Fruit fly (Drosophila melanogaster) ovary, adult (tissue): Measurements from ENCODE around the gene JIL-1.
A peak's percentile ranks its signal among the peaks of the same experiment; 100 is the strongest.

ENCODE experiments used
- CG17801 ChIP-seq: fragments of 200-800 bp; optimal IDR thresholded peaks from 2 replicates; lab custom pipeline; 2019; ENCODE audit warnings: missing biosample characterization, mild to moderate bottlenecking, missing genetic modification characterization, moderate library complexity; ENCODE audit not compliant: partially characterized antibody

Gene JIL-1

DNA sequence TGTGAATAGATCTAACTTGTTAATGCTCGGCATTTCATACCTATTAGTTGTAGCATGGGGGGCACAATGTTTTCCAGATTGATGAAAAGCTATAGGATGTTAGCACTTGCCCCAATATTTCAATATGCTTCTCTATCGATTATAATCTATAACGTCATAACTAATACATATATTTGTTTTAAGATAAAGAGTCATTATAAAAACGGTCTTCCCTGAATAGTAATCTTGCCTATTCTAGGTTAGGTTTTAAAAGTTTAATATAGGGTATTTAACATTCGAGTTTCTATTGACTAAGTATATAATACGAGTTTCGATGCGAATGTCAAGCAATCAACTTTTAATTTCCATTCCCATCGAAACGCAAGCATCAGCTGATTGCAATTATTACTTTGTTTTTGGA is 31.8 kb downstream of the JIL-1 start, which contains the start of the genes CG6321 and Blos2:
CG6321 (minus strand) TSS at position 25 of the 400 bp plus-strand sequence.
Blos2 (plus strand) TSS at position 372 of the 400 bp plus-strand sequence.
- peak; percentile 89 for TF ChIP-seq CG17801 (GFP tag; lab: Kevin White, UChicago)

dm6 chr3L:11053843-11054242 is 39.1 kb downstream of the JIL-1 start, which contains the start of gene CG7888:
Gene CG7888 (plus strand): TSS chr3L:11054035.
- no peak for TF ChIP-seq CG17801 (GFP tag; lab: Kevin White, UChicago)

dm6 chr3L:11052760-11053259 is 40.2 kb downstream of the JIL-1 start:
- no peak for TF ChIP-seq CG17801 (GFP tag; lab: Kevin White, UChicago)

dm6 chr3L:11051271-11051670 is 41.7 kb downstream of the JIL-1 start, which contains the start of gene CG43693:
Gene CG43693 (minus strand): TSS chr3L:11051371.
- TF ChIP-seq CG17801 (GFP tag; lab: Kevin White, UChicago): no peak

DNA sequence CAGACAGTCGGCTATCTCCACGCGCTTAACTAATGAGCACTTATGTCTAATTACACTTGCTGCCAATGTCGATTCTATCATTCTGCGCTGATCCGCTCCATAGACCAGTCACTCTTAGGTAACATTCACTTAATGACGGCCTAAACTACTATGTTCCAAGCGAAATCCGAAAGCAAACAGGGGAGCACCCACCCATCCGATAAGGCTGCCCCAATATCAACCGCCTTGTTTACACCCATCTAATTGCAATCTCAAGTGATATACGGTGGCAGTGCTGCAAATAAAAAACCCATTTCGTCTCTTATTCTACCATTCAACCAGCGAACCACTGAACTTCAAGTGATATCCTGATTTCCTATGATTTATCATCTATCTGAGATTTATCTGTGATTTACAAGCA is 43.6 kb downstream of the JIL-1 start:
- TF ChIP-seq CG17801 (GFP tag; lab: Kevin White, UChicago): peak; percentile 25

- peak; percentile 32 for TF ChIP-seq CG17801 (GFP tag; lab: Kevin White, UChicago)
Observed at dm6 chr3L:11047877-11048276, 45.1 kb downstream of the JIL-1 start.

DNA sequence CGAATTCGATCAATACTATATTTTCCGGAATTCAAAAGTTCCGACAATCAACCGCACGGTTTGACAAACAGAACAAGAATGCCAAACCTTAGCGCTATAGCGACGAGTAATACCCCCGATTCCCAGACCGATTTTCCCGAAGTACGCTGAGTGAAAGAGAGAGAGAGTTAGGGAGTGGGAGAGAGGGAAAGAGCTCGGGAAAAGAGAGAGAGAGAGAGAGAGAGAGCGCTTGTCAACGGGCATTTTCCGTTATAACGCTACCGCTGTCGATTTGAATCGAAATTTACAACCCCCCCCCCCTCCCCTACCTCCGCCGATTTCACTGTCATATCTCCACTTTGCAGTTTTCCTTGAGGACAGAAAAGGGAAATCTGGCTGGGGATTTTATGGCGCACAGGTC is 46.4 kb downstream of the JIL-1 start:
- TF ChIP-seq CG17801 (GFP tag; lab: Kevin White, UChicago): peak; percentile 59

DNA sequence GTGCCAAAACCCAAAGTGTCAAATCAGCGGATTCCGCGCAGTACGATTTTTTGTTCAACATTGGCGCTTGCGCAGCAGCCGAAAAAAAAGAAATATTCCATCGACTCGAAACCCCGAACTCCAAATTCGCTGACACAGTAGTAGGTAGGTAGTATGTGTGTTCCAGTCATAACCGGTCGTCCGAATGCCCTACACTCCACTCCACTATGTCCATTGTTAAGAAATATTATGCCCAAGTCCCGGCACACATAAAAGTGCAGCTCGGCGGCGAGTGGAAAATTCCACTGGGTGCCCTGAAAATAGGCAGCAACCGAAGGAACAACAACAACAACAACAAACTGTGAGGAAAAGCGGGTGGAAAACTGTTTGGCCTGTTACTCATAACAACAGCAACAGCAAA is 48.0 kb downstream of the JIL-1 start:
- TF ChIP-seq CG17801 (GFP tag; lab: Kevin White, UChicago): no peak

DNA sequence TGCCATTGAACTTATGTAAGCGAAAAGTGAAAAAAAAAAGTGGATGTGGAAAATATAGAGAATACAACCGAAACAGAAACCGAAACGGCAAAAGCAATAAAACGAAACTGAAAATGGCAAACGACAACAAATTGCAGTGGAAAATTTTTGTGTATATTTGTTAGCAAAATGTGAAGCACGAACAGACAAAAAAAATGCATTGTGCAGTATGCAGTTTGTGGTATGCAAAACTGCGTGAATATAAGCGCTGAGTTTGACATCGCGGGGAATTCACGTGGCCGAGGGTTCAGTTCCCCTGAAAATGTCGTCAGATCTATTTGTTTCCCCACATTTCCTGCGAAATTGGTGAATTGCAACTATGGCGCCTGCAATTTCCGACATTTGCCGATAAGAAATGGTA is 49.3 kb downstream of the JIL-1 start:
- peak; percentile 31 for TF ChIP-seq CG17801 (GFP tag; lab: Kevin White, UChicago)

- no peak for TF ChIP-seq CG17801 (GFP tag; lab: Kevin White, UChicago)
Observed at dm6 chr3L:11041193-11041592, 51.8 kb downstream of the JIL-1 start.

DNA sequence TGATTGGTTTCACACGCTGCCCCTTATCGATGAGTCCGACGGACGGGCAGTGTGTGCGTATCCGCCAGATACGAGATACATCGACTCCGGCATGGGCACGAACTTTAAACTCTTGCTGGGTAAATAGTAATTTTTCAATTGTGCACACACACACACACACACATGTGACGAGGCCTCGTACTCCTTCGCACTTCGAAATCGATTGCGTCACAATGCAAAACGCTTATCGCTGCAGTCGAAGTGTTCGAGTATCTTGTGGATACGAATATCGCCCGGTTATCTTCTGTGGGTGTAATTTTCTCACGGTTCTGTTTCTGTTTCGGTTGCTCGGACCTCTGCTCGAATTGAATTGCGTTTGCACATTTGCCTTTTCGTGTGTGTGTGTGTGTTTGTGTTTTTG is 58.0 kb downstream of the JIL-1 start:
- no peak for TF ChIP-seq CG17801 (GFP tag; lab: Kevin White, UChicago)

- no peak for TF ChIP-seq CG17801 (GFP tag; lab: Kevin White, UChicago)
Observed at dm6 chr3L:11033327-11033975, 59.5 kb downstream of the JIL-1 start.

dm6 chr3L:11031784-11032183 is 61.2 kb downstream of the JIL-1 start:
- no peak for TF ChIP-seq CG17801 (GFP tag; lab: Kevin White, UChicago)
